Worm (Caenorhabditis elegans) whole organism, L4/young adult: ENCODE measurements around the gene F53B1.3.

Experiments used
- W03F9.2 ChIP-seq: fragments of 150-350 bp; optimal IDR thresholded peaks from 2 replicates; lab custom pipeline; 2014; ENCODE audit warnings: missing biosample characterization, missing genetic modification characterization
- dao-5 ChIP-seq: sonication (generic microtip); optimal IDR thresholded peaks from 2 replicates; lab custom pipeline; 2016; ENCODE audit warnings: missing genotype, missing genetic modification characterization, moderate library complexity, missing compliant biosample characterization

DNA sequence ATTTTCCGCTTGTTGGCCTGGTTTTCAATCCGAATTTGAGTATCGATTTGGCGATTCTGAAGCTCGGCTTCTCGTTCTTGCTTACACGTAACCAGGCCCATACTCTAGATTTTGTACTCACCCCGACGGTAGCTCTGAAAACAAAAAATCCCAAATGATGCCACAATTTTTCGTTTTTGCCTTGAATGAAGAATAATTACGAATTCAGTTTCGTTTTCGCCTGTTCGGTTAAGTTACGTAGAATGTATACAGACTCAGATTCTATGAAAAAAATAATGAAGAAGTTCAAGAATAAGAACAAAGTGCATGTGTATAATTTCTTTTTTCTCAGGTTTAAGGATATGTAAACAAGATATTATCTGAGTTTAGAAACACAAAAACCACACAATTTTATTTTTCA, 15.6 kb downstream of the F53B1.3 start, which contains the start of gene gpa-5:
- TF ChIP-seq dao-5 (tag; lab: Kevin White, UChicago) (no peak), W03F9.2 (tag; lab: Kevin White, UChicago) (no peak)
